Fruit fly (Drosophila melanogaster): ENCODE measurements around the gene CG42819.

- no peak for TF ChIP-seq CG8478 (optimal IDR thresholded peaks at IDR 0.05)
- no peak for TF ChIP-seq CTCF (optimal IDR thresholded peaks at IDR 0.05)
These were observed 13.8 kb upstream of the CG42819 start, which contains the start of gene fy for dm6 chr2L:8402928-8403285.

Measured in S2 (cell line).